Worm (Caenorhabditis elegans) whole organism, L2 larva: ENCODE data around the gene hal-2.

Source experiments
- C34F6.9 ChIP-seq: fragments of 150-350 bp; optimal IDR thresholded peaks from 2 replicates; lab custom pipeline; 2014; ENCODE audit warnings: missing biosample characterization, missing genetic modification characterization
- Y55F3AM.14 ChIP-seq: fragments of 200-800 bp; sonication (Bioruptor generic); optimal IDR thresholded peaks from 2 replicates; lab custom pipeline; 2018; ENCODE audit warnings: mild to moderate bottlenecking, missing genetic modification characterization, missing compliant biosample characterization
- ZK546.5 ChIP-seq: sonication (generic microtip); optimal IDR thresholded peaks from 2 replicates; lab custom pipeline; 2017; ENCODE audit warnings: missing biosample characterization, missing genetic modification characterization
- alr-1 ChIP-seq: fragments of 150-350 bp; optimal IDR thresholded peaks from 2 replicates; lab custom pipeline; 2014; ENCODE audit warnings: missing biosample characterization, missing genetic modification characterization
- aly-2 ChIP-seq: fragments of 150-350 bp; optimal IDR thresholded peaks from 2 replicates; lab custom pipeline; 2014; ENCODE audit warnings: missing biosample characterization, missing genetic modification characterization
- ama-1 ChIP-seq: fragments of 150-350 bp; optimal IDR thresholded peaks from 2 replicates; lab custom pipeline; 2018; ENCODE audit warnings: inconsistent platforms
- blmp-1 ChIP-seq: sonication (generic microtip); optimal IDR thresholded peaks from 2 replicates; lab custom pipeline; 2017; ENCODE audit warnings: missing genetic modification characterization, mild to moderate bottlenecking, missing compliant biosample characterization, antibody characterized with exemption, moderate library complexity; ENCODE audit not compliant: insufficient read depth
- ceh-16 ChIP-seq: fragments of 150-350 bp; optimal IDR thresholded peaks from 2 replicates; lab custom pipeline; 2014; ENCODE audit warnings: missing biosample characterization, missing genetic modification characterization
- ceh-82 ChIP-seq: fragments of 150-350 bp; optimal IDR thresholded peaks from 2 replicates; lab custom pipeline; 2014; ENCODE audit warnings: missing biosample characterization, missing genetic modification characterization
- crh-2 ChIP-seq: sonication (generic microtip); optimal IDR thresholded peaks from 2 replicates; lab custom pipeline; 2017; ENCODE audit warnings: missing biosample characterization, missing genetic modification characterization
- egl-27 ChIP-seq: sonication (generic microtip); optimal IDR thresholded peaks from 3 replicates; lab custom pipeline; 2017; ENCODE audit warnings: missing biosample characterization, missing genetic modification reagents, missing genetic modification characterization
- elt-1 ChIP-seq: fragments of 150-350 bp; optimal IDR thresholded peaks from 2 replicates; lab custom pipeline; 2014; ENCODE audit warnings: missing biosample characterization, missing genetic modification characterization
- elt-3 ChIP-seq: sonication (generic microtip); optimal IDR thresholded peaks from 2 replicates; lab custom pipeline; 2017; ENCODE audit warnings: missing biosample characterization, missing genetic modification characterization
- fos-1 ChIP-seq: fragments of 150-350 bp; optimal IDR thresholded peaks from 2 replicates; lab custom pipeline; 2014; ENCODE audit warnings: missing biosample characterization, missing genetic modification characterization
- gmeb-1 ChIP-seq: fragments of 150-350 bp; optimal IDR thresholded peaks from 2 replicates; lab custom pipeline; 2014; ENCODE audit warnings: missing biosample characterization, missing genetic modification characterization
- lin-11 ChIP-seq: fragments of 150-350 bp; sonication (generic microtip); optimal IDR thresholded peaks from 2 replicates; lab custom pipeline; 2014; ENCODE audit warnings: missing biosample characterization, missing genetic modification characterization, inconsistent platforms, mixed read lengths
- lin-13 ChIP-seq: fragments of 150-350 bp; optimal IDR thresholded peaks from 2 replicates; lab custom pipeline; 2014; ENCODE audit warnings: missing biosample characterization, missing genetic modification reagents, missing genetic modification characterization
- lin-39 ChIP-seq: fragments of 150-350 bp; optimal IDR thresholded peaks from 2 replicates; lab custom pipeline; 2014; ENCODE audit warnings: missing biosample characterization, missing genetic modification reagents, missing genetic modification characterization
- lsy-2 ChIP-seq, 2 experiments: fragments of 150-350 bp in 1 of 2; sonication (generic microtip) in 1 of 2; optimal IDR thresholded peaks; 2 replicates each; lab custom pipeline; 2014 to 2017; ENCODE audit warnings: missing biosample characterization in 2 of 2, missing genetic modification characterization in 2 of 2
- mab-5 ChIP-seq: fragments of 150-350 bp; optimal IDR thresholded peaks from 2 replicates; lab custom pipeline; 2014; ENCODE audit warnings: missing biosample characterization, missing genetic modification characterization
- mdl-1 ChIP-seq, 2 experiments: fragments of 150-350 bp in 1 of 2; sonication (generic microtip) in 1 of 2; optimal IDR thresholded peaks; 2 replicates each; lab custom pipeline; 2017; ENCODE audit warnings: missing biosample characterization in 2 of 2, missing genetic modification characterization in 2 of 2
- nhr-12 ChIP-seq: fragments of 150-350 bp; optimal IDR thresholded peaks from 2 replicates; lab custom pipeline; 2014; ENCODE audit warnings: missing biosample characterization, missing genetic modification characterization
- nhr-129 ChIP-seq: fragments of 150-350 bp; optimal IDR thresholded peaks from 2 replicates; lab custom pipeline; 2014; ENCODE audit warnings: missing biosample characterization, missing genetic modification characterization
- nhr-21 ChIP-seq: fragments of 150-350 bp; optimal IDR thresholded peaks from 2 replicates; lab custom pipeline; 2014; ENCODE audit warnings: missing biosample characterization, missing genetic modification characterization
- nhr-23 ChIP-seq: fragments of 150-350 bp; optimal IDR thresholded peaks from 2 replicates; lab custom pipeline; 2014; ENCODE audit warnings: missing biosample characterization, missing genetic modification reagents, missing genetic modification characterization
- nhr-237 ChIP-seq: fragments of 150-350 bp; optimal IDR thresholded peaks from 2 replicates; lab custom pipeline; 2014; ENCODE audit warnings: missing biosample characterization, missing genetic modification characterization
- nhr-25 ChIP-seq: fragments of 150-350 bp; sonication (generic microtip); optimal IDR thresholded peaks from 3 replicates; lab custom pipeline; 2014; ENCODE audit warnings: missing biosample characterization, missing genetic modification characterization
- nhr-6 ChIP-seq: fragments of 150-350 bp; optimal IDR thresholded peaks from 2 replicates; lab custom pipeline; 2014; ENCODE audit warnings: missing biosample characterization, missing genetic modification characterization
- nhr-77 ChIP-seq: fragments of 150-350 bp; optimal IDR thresholded peaks from 2 replicates; lab custom pipeline; 2014; ENCODE audit warnings: missing biosample characterization, missing genetic modification characterization
- peb-1 ChIP-seq: fragments of 150-350 bp; optimal IDR thresholded peaks from 2 replicates; lab custom pipeline; 2014; ENCODE audit warnings: missing biosample characterization, missing genetic modification characterization
- skn-1 ChIP-seq: sonication (generic microtip); optimal IDR thresholded peaks from 2 replicates; lab custom pipeline; 2017; ENCODE audit warnings: missing biosample characterization, missing genetic modification characterization
- snpc-4 ChIP-seq: fragments of 150-350 bp; optimal IDR thresholded peaks from 2 replicates; lab custom pipeline; 2014; ENCODE audit warnings: missing biosample characterization, missing genetic modification characterization
- unc-39 ChIP-seq: fragments of 150-350 bp; optimal IDR thresholded peaks from 2 replicates; lab custom pipeline; 2014; ENCODE audit warnings: missing biosample characterization, missing genetic modification characterization
- unc-55 ChIP-seq: fragments of 150-350 bp; sonication (generic microtip); optimal IDR thresholded peaks from 3 replicates; lab custom pipeline; 2014; ENCODE audit warnings: missing biosample characterization, missing genetic modification reagents, missing genetic modification characterization
- unc-62 ChIP-seq: fragments of 150-350 bp; optimal IDR thresholded peaks from 2 replicates; lab custom pipeline; 2014; ENCODE audit warnings: missing biosample characterization, missing genetic modification reagents, missing genetic modification characterization
- zag-1 ChIP-seq: fragments of 150-350 bp; optimal IDR thresholded peaks from 2 replicates; lab custom pipeline; 2014; ENCODE audit warnings: missing biosample characterization, missing genetic modification characterization
- ztf-1 ChIP-seq: fragments of 200-800 bp; sonication (Bioruptor generic); conservative IDR thresholded peaks from 2 replicates; pipeline ENCODE4 v1.3.6; 2022; ENCODE audit warnings: missing genetic modification characterization, missing compliant biosample characterization
- ztf-11 ChIP-seq: sonication (generic microtip); optimal IDR thresholded peaks from 2 replicates; lab custom pipeline; 2017; ENCODE audit warnings: missing biosample characterization, missing genetic modification characterization
- ztf-4 ChIP-seq: fragments of 150-350 bp; optimal IDR thresholded peaks from 2 replicates; lab custom pipeline; 2014; ENCODE audit warnings: missing biosample characterization, missing genetic modification characterization

The hal-2 gene

DNA sequence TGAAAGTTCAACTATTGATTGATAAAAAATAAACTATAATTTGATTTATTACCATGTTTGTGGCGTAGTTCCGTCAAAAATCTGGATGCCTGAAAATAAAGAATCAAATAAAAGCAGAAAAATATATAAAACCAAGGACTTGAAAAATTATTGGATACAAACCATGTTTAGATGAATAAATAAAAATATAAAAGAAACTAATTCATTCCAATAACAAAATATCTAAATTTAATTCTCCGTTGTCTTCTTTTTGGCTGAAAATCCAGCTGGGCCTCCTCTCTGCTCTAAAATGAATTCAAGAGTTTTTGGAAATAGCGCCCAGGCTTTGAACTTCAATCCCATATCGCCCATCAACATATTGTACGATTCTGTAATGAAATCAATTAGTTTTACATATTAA lies 24.2 kb upstream of the hal-2 start, which contains the start of gene vps-29:
Gene vps-29 (minus strand): TSS at position 101 of the 400 bp plus-strand sequence.
- TF ChIP-seq ztf-4 (tag; lab: Kevin White, UChicago) (no peak), nhr-23 (tag; lab: Kevin White, UChicago) (no peak)

DNA sequence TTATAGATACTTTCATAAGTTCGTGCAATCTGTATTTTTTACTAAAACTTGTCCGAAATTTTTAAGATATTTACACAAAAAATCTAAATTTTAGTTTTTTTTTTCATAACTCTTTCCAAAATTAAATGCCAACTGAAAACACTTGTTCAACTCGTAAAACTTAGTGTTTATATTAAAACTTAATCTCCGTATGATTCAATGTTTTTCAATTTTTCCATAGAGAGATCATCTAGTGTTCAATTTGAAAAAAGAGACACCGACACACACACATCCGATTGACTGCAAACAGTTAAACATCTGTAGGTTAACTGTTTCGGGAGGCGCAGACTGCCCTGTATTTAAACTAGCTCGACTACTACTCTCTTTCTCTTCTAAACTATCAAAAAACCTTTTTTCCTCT lies 20.3 kb upstream of the hal-2 start, which contains the start of gene T16H12.9:
Gene T16H12.9 (plus strand): TSS at position 301 of the 400 bp plus-strand sequence.
- no peak for TF ChIP-seq lin-13 (GFP tag; lab: Kevin White, UChicago)
- no peak for TF ChIP-seq elt-1 (tag; lab: Kevin White, UChicago)
- TF ChIP-seq mdl-1 (tag; optimal IDR thresholded peaks at IDR 0.05; lab: Kevin White, UChicago) = no peak
- no peak for TF ChIP-seq skn-1 (tag; lab: Kevin White, UChicago)
- TF ChIP-seq unc-62 (GFP tag; lab: Kevin White, UChicago) = no peak
- TF ChIP-seq gmeb-1 (tag; lab: Kevin White, UChicago) = no peak
- TF ChIP-seq elt-3 (tag; lab: Kevin White, UChicago) = no peak
- TF ChIP-seq alr-1 = no peak
- TF ChIP-seq peb-1 (tag; lab: Kevin White, UChicago) = no peak
- no peak for TF ChIP-seq nhr-21 (tag; lab: Kevin White, UChicago)
- TF ChIP-seq nhr-129 (tag; lab: Kevin White, UChicago) = no peak
- no peak for TF ChIP-seq crh-2 (tag; lab: Kevin White, UChicago)
- TF ChIP-seq lsy-2 (tag; optimal IDR thresholded peaks at IDR 0.05; lab: Kevin White, UChicago) = no peak
- no peak for TF ChIP-seq ztf-1 (GFP tag; lab: Robert Waterston, UW)
- no peak for TF ChIP-seq C34F6.9 (tag; lab: Kevin White, UChicago)

DNA sequence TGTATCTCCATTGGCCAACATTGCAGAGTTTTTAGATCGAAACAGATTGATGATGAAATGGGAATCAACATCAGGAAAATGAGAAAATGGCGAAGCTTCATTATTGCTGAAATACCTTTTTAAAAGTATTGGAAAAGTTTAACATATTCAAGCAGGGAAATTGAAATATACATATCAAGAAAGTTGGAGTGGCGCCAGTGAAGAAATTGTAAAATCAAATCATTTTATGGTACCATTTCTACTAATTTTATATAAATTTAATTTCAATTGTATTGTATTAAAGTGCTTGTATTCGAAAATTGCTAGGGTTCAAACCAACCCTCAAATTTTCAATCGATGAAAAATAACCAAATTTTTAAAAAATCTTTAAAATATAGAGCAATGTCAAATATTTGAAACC lies 17.7 kb upstream of the hal-2 start, which contains the start of gene srt-55:
Gene srt-55 (minus strand): TSS at position 101 of the 400 bp plus-strand sequence.
- TF ChIP-seq nhr-77 (tag; lab: Kevin White, UChicago) (no peak), mab-5 (no peak), mdl-1 (tag; optimal IDR thresholded peaks at IDR 0.05; lab: Kevin White, UChicago) (no peak), gmeb-1 (tag; lab: Kevin White, UChicago) (no peak), fos-1 (tag; lab: Kevin White, UChicago) (no peak), nhr-237 (tag; lab: Kevin White, UChicago) (no peak), aly-2 (tag; lab: Kevin White, UChicago) (no peak), nhr-129 (tag; lab: Kevin White, UChicago) (no peak), snpc-4 (tag; lab: Kevin White, UChicago) (no peak), unc-55 (GFP tag; lab: Kevin White, UChicago) (no peak), zag-1 (tag; lab: Kevin White, UChicago) (no peak), nhr-25 (tag; lab: Kevin White, UChicago) (no peak), blmp-1 (tag; lab: Kevin White, UChicago) (no peak), ceh-16 (no peak), egl-27 (tag; lab: Kevin White, UChicago) (no peak), ztf-1 (GFP tag; lab: Robert Waterston, UW) (no peak), ztf-11 (tag; lab: Kevin White, UChicago) (no peak), nhr-6 (tag; lab: Kevin White, UChicago) (no peak), nhr-12 (tag; lab: Kevin White, UChicago) (no peak)

DNA sequence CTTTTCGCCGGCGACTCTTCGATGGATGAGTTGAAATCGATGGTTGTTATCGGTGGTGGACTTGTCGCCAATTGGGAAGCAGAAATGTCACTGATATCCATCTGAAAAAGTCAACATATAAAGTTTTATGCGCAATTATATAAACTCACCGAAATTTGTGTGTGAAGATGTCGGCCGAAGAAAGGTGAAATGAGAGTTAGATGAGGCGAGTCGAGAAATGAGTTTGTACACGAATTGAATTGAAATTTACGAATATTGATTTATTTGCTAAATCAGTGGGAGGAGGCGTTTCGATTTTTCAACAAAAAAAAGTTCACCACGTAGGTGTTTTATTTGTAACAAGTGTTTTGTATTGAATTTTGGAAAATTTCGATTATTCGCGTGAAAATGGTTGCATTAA lies 12.6 kb upstream of the hal-2 start, which contains the start of gene kel-10:
Gene kel-10 (minus strand): TSS at position 101 of the 400 bp plus-strand sequence.
- TF ChIP-seq ztf-4 (tag; lab: Kevin White, UChicago) = no peak
- TF ChIP-seq skn-1 (tag; lab: Kevin White, UChicago) = no peak
- no peak for TF ChIP-seq nhr-129 (tag; lab: Kevin White, UChicago)
- TF ChIP-seq ceh-82 (tag; lab: Kevin White, UChicago) = no peak

DNA sequence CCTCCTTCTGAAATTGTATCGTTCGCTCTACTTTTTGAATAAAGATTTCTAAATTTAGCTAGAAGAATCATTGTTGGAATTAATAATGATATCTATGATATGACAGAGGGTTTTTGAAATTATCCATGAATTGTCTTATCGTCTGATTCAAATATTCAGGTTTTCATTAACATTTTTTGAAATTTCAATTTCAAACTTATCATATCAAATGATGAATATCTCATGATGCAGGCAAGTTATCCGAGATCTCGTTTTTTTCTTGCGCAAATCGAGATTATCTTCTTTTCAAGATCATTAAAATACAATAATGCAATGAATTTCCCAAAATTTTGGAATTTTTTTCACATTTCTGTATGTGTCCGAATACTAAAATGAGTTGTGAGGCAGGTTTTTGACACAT lies 9.2 kb upstream of the hal-2 start, which contains the start of gene spop-1:
Gene spop-1 (minus strand): TSS at position 101 of the 400 bp plus-strand sequence.
- TF ChIP-seq unc-39 (no peak), crh-2 (tag; lab: Kevin White, UChicago) (no peak), lin-11 (tag; lab: Kevin White, UChicago) (no peak), ZK546.5 (no peak), nhr-12 (tag; lab: Kevin White, UChicago) (no peak), lin-39 (no peak), blmp-1 (tag; lab: Kevin White, UChicago) (no peak), Y55F3AM.14 (no peak), elt-3 (tag; lab: Kevin White, UChicago) (no peak), ceh-16 (no peak), aly-2 (tag; lab: Kevin White, UChicago) (no peak), lsy-2 (tag; optimal IDR thresholded peaks at IDR 0.05; lab: Kevin White, UChicago) (no peak), elt-1 (tag; lab: Kevin White, UChicago) (no peak), nhr-237 (tag; lab: Kevin White, UChicago) (no peak), nhr-21 (tag; lab: Kevin White, UChicago) (no peak), ztf-1 (GFP tag; lab: Robert Waterston, UW) (no peak), ama-1 (no peak)
